Worm (Caenorhabditis elegans) whole organism, L4 larva: ENCODE results near the gene C07D10.6.

Experiments
- ama-1 ChIP-seq: fragments of 150-350 bp; optimal IDR thresholded peaks from 2 replicates; lab custom pipeline; 2014; ENCODE audit warnings: inconsistent platforms, mixed read lengths
- ceh-62 ChIP-seq: sonication (generic microtip); optimal IDR thresholded peaks from 2 replicates; lab custom pipeline; 2017; ENCODE audit warnings: missing biosample characterization, missing genetic modification characterization
- fkh-10 ChIP-seq: fragments of 150-350 bp; optimal IDR thresholded peaks from 2 replicates; lab custom pipeline; 2014; ENCODE audit warnings: missing biosample characterization, missing genetic modification reagents, missing genetic modification characterization
- mes-2 ChIP-seq: sonication (generic microtip); optimal IDR thresholded peaks from 2 replicates; lab custom pipeline; 2016; ENCODE audit warnings: missing genotype, mild to moderate bottlenecking, missing genetic modification characterization, missing compliant biosample characterization; ENCODE audit not compliant: poor library complexity, severe bottlenecking
- tag-97 ChIP-seq: fragments of 200-800 bp; sonication (Bioruptor generic); IDR thresholded peaks from 2 replicates; pipeline ENCODE4 v1.3.6; 2022; ENCODE audit warnings: missing genetic modification characterization, missing compliant biosample characterization
- unc-62 ChIP-seq, 3 experiments: fragments of 150-350 bp in 1 of 3; sonication (generic microtip); optimal IDR thresholded peaks in 2 of 3; peaks in 1 of 3; 1 replicate in 1 of 3; 2 replicates in 2 of 3; lab custom pipeline; 2014 to 2017; ENCODE audit warnings: missing biosample characterization in 3 of 3, missing genetic modification characterization in 3 of 3, missing genetic modification reagents in 3 of 3, missing genotype in 1 of 3

ce11 chrII:7413275-7413674 is 34.2 kb downstream of the C07D10.6 start:
- no peak for TF ChIP-seq unc-62 (GFP tag; optimal IDR thresholded peaks at IDR 0.05 in 1 of 2; lab: Kevin White, UChicago)
- TF ChIP-seq unc-62 (tag; optimal IDR thresholded peaks at IDR 0.05; lab: Kevin White, UChicago) = no peak
- TF ChIP-seq mes-2 (tag; lab: Kevin White, UChicago) = no peak
- TF ChIP-seq fkh-10 (GFP tag; lab: Kevin White, UChicago) = no peak
- no peak for TF ChIP-seq ama-1 (lab: Kevin White, UChicago)
- no peak for TF ChIP-seq ceh-62
- no peak for TF ChIP-seq tag-97 (GFP tag; lab: Robert Waterston, UW)
